Fruit fly (Drosophila melanogaster) whole organism, embryonic: ENCODE measurements around the gene CG15891.

Source experiments
- Asciz ChIP-seq: fragments of 200-800 bp; sonication (Bioruptor generic); optimal IDR thresholded peaks from 2 replicates; lab custom pipeline; 2017; ENCODE audit warnings: missing biosample characterization, mild to moderate bottlenecking, missing genetic modification characterization, missing genetic modification reagents
- Bdp1 ChIP-seq: fragments of 200-800 bp; sonication (Bioruptor generic); optimal IDR thresholded peaks from 3 replicates; lab custom pipeline; 2016; ENCODE audit warnings: missing biosample characterization, missing genetic modification characterization
- CG10274 ChIP-seq: fragments of 200-800 bp; sonication (Bioruptor generic); optimal IDR thresholded peaks from 3 replicates; lab custom pipeline; 2017; ENCODE audit warnings: missing biosample characterization, mild to moderate bottlenecking, missing genetic modification characterization
- CG11247 ChIP-seq: fragments of 200-800 bp; sonication (Bioruptor generic); IDR thresholded peaks from 2 replicates; pipeline ENCODE4 v1.3.6; 2022; ENCODE audit warnings: missing biosample characterization, missing genetic modification characterization
- CG11695 ChIP-seq: fragments of 200-800 bp; sonication (Bioruptor generic); IDR thresholded peaks from 3 replicates; pipeline ENCODE4 v1.3.6; 2022; ENCODE audit warnings: missing biosample characterization, missing genetic modification characterization
- CG12071 ChIP-seq: fragments of 200-800 bp; sonication (Bioruptor generic); optimal IDR thresholded peaks from 3 replicates; lab custom pipeline; 2018; ENCODE audit warnings: missing biosample characterization, mild to moderate bottlenecking, missing genetic modification characterization
- CG12219 ChIP-seq: fragments of 200-800 bp; sonication (Bioruptor generic); optimal IDR thresholded peaks from 3 replicates; lab custom pipeline; 2018; ENCODE audit warnings: missing biosample characterization, mild to moderate bottlenecking, missing genetic modification characterization
- CG14965 ChIP-seq: fragments of 200-800 bp; sonication (Bioruptor generic); optimal IDR thresholded peaks from 2 replicates; lab custom pipeline; 2016; ENCODE audit warnings: missing biosample characterization, missing genetic modification characterization, borderline replicate concordance
- CG15601 ChIP-seq: fragments of 200-800 bp; sonication (Bioruptor generic); optimal IDR thresholded peaks from 3 replicates; lab custom pipeline; 2019; ENCODE audit warnings: missing biosample characterization, mild to moderate bottlenecking, missing genetic modification characterization, moderate library complexity
- CG17186 ChIP-seq: fragments of 200-800 bp; sonication (Bioruptor generic); optimal IDR thresholded peaks from 3 replicates; lab custom pipeline; 2017; ENCODE audit warnings: missing biosample characterization, missing genetic modification reagents, missing genetic modification characterization
- CG1792 ChIP-seq: fragments of 200-800 bp; sonication (Bioruptor generic); optimal IDR thresholded peaks from 2 replicates; lab custom pipeline; 2016; ENCODE audit warnings: missing biosample characterization, missing genetic modification characterization
- CG31365 ChIP-seq: fragments of 200-800 bp; sonication (Bioruptor generic); optimal IDR thresholded peaks from 2 replicates; lab custom pipeline; 2018; ENCODE audit warnings: missing biosample characterization, mild to moderate bottlenecking, missing genetic modification characterization
- CG34422 ChIP-seq: fragments of 200-800 bp; sonication (Bioruptor generic); IDR thresholded peaks from 3 replicates; pipeline ENCODE4 v1.3.6; 2022; ENCODE audit warnings: missing biosample characterization, missing genetic modification characterization
- CG4360 ChIP-seq: fragments of 200-800 bp; sonication (Bioruptor generic); IDR thresholded peaks from 2 replicates; pipeline ENCODE4 v1.3.6; 2022; ENCODE audit warnings: missing biosample characterization, missing genetic modification characterization
- CG5953 ChIP-seq: fragments of 200-800 bp; sonication (Bioruptor generic); IDR thresholded peaks from 2 replicates; pipeline ENCODE4 v1.3.6; 2022; ENCODE audit warnings: missing biosample characterization, missing genetic modification characterization
- CG6272 ChIP-seq: fragments of 200-800 bp; sonication (Bioruptor generic); IDR thresholded peaks from 2 replicates; pipeline ENCODE4 v1.3.6; 2022; ENCODE audit warnings: missing biosample characterization, missing genetic modification characterization
- CG7786 ChIP-seq: fragments of 200-800 bp; sonication (Bioruptor generic); optimal IDR thresholded peaks from 2 replicates; lab custom pipeline; 2016; ENCODE audit warnings: missing biosample characterization, missing genetic modification characterization
- CG8478 ChIP-seq: fragments of >200 bp; optimal IDR thresholded peaks from 2 replicates; lab custom pipeline; 2018
- CG8924 ChIP-seq: fragments of 200-800 bp; optimal IDR thresholded peaks from 3 replicates; lab custom pipeline; 2019; ENCODE audit warnings: missing biosample characterization, mild to moderate bottlenecking, missing genetic modification characterization, moderate library complexity
- CG9797 ChIP-seq: fragments of 200-800 bp; sonication (Bioruptor generic); optimal IDR thresholded peaks from 3 replicates; lab custom pipeline; 2018; ENCODE audit warnings: missing biosample characterization, mild to moderate bottlenecking, missing genetic modification characterization
- Camta ChIP-seq: fragments of 200-800 bp; sonication (Bioruptor generic); optimal IDR thresholded peaks from 2 replicates; lab custom pipeline; 2016; ENCODE audit warnings: missing biosample characterization, missing genetic modification characterization
- CoRest ChIP-seq: fragments of 200-800 bp; sonication (Bioruptor generic); optimal IDR thresholded peaks from 3 replicates; lab custom pipeline; 2018; ENCODE audit warnings: missing biosample characterization, mild to moderate bottlenecking, missing genetic modification characterization, moderate library complexity
- Ets65A ChIP-seq: fragments of 200-800 bp; sonication (Bioruptor generic); peaks from one replicate; lab custom pipeline; 2016; ENCODE audit warnings: missing biosample characterization, missing genetic modification characterization
- Hmr ChIP-seq: fragments of 200-800 bp; sonication (Bioruptor generic); optimal IDR thresholded peaks from 3 replicates; lab custom pipeline; 2017; ENCODE audit warnings: mild to moderate bottlenecking, missing biosample characterization, missing genetic modification reagents, missing genetic modification characterization
- Hr78 ChIP-seq, 2 experiments: fragments of 200-800 bp in 1 of 2; fragments of >200 bp in 1 of 2; sonication (Bioruptor generic) in 1 of 2; optimal IDR thresholded peaks; 2 replicates each; lab custom pipeline; 2017 to 2019; ENCODE audit warnings: missing biosample characterization in 2 of 2, missing genetic modification characterization in 2 of 2, mild to moderate bottlenecking in 1 of 2, moderate library complexity in 1 of 2
- Myb ChIP-seq: fragments of 200-800 bp; sonication (Bioruptor generic); optimal IDR thresholded peaks from 2 replicates; lab custom pipeline; 2016; ENCODE audit warnings: missing biosample characterization, missing genetic modification characterization
- Pdp1 ChIP-seq, 2 experiments: fragments of 200-800 bp; sonication (Bioruptor generic); optimal IDR thresholded peaks; 3 replicates each; lab custom pipeline; 2016; ENCODE audit warnings: missing biosample characterization in 2 of 2, missing genetic modification characterization in 2 of 2, mild to moderate bottlenecking in 1 of 2, moderate library complexity in 1 of 2
- Ptx1 ChIP-seq: fragments of 200-800 bp; sonication (Bioruptor generic); IDR thresholded peaks from 2 replicates; pipeline ENCODE4 v1.3.6; 2022; ENCODE audit warnings: missing biosample characterization, missing genetic modification characterization
- Six4 ChIP-seq: fragments of 200-800 bp; sonication (Bioruptor generic); optimal IDR thresholded peaks from 2 replicates; lab custom pipeline; 2016; ENCODE audit warnings: missing biosample characterization, missing genetic modification characterization
- TFAM ChIP-seq: fragments of 200-800 bp; sonication (Bioruptor generic); optimal IDR thresholded peaks from 2 replicates; lab custom pipeline; 2017; ENCODE audit warnings: missing biosample characterization, missing genetic modification characterization, inconsistent platforms
- ab ChIP-seq: fragments of 200-800 bp; sonication (Bioruptor generic); optimal IDR thresholded peaks from 2 replicates; lab custom pipeline; 2016; ENCODE audit warnings: missing biosample characterization, missing genetic modification characterization
- bigmax ChIP-seq: fragments of 200-800 bp; sonication (Bioruptor generic); optimal IDR thresholded peaks from 2 replicates; lab custom pipeline; 2018; ENCODE audit warnings: missing biosample characterization, mild to moderate bottlenecking, missing genetic modification characterization
- br ChIP-seq: fragments of >200 bp; optimal IDR thresholded peaks from 2 replicates; lab custom pipeline; 2017
- cas ChIP-seq: fragments of 200-800 bp; sonication (Bioruptor generic); IDR thresholded peaks from 2 replicates; pipeline ENCODE4 v1.3.6; 2022; ENCODE audit warnings: missing biosample characterization, missing genetic modification characterization
- crc ChIP-seq: fragments of 200-800 bp; sonication (Bioruptor generic); optimal IDR thresholded peaks from 2 replicates; lab custom pipeline; 2016; ENCODE audit warnings: missing biosample characterization, missing genetic modification characterization
- da ChIP-seq: fragments of 200-800 bp; sonication (Bioruptor generic); optimal IDR thresholded peaks from 2 replicates; lab custom pipeline; 2016; ENCODE audit warnings: missing biosample characterization, missing genetic modification characterization
- dpn ChIP-seq, 2 experiments: fragments of 200-800 bp; sonication (Bioruptor generic); optimal IDR thresholded peaks; 3 replicates each; lab custom pipeline; 2016; ENCODE audit warnings: missing biosample characterization in 2 of 2, missing genetic modification characterization in 2 of 2
- emc ChIP-seq: fragments of 200-800 bp; sonication (Bioruptor generic); optimal IDR thresholded peaks from 2 replicates; lab custom pipeline; 2016; ENCODE audit warnings: missing biosample characterization, missing genetic modification characterization
- fd3F ChIP-seq: fragments of 200-800 bp; sonication (Bioruptor generic); optimal IDR thresholded peaks from 2 replicates; lab custom pipeline; 2018; ENCODE audit warnings: missing biosample characterization, mild to moderate bottlenecking, missing genetic modification characterization, moderate library complexity
- fu2 ChIP-seq: fragments of 200-800 bp; sonication (Bioruptor generic); optimal IDR thresholded peaks from 2 replicates; lab custom pipeline; 2016; ENCODE audit warnings: missing biosample characterization, missing genetic modification characterization
- gce ChIP-seq: fragments of 200-800 bp; sonication (Bioruptor generic); IDR thresholded peaks from 3 replicates; pipeline ENCODE4 v1.3.6; 2022; ENCODE audit warnings: missing biosample characterization, missing genetic modification characterization
- grau ChIP-seq: fragments of 200-800 bp; optimal IDR thresholded peaks from 3 replicates; lab custom pipeline; 2019; ENCODE audit warnings: missing biosample characterization, mild to moderate bottlenecking, missing genetic modification characterization, moderate library complexity
- her ChIP-seq: fragments of 200-800 bp; sonication (Bioruptor generic); optimal IDR thresholded peaks from 2 replicates; lab custom pipeline; 2016; ENCODE audit warnings: missing biosample characterization, missing genetic modification characterization
- knrl ChIP-seq: fragments of 200-800 bp; sonication (Bioruptor generic); IDR thresholded peaks from 3 replicates; pipeline ENCODE4 v1.3.6; 2022; ENCODE audit warnings: missing biosample characterization, missing genetic modification characterization; ENCODE audit not compliant: partially characterized antibody
- pzg ChIP-seq: fragments of 200-800 bp; sonication (Bioruptor generic); optimal IDR thresholded peaks from 3 replicates; lab custom pipeline; 2018; ENCODE audit warnings: missing biosample characterization, mild to moderate bottlenecking, missing genetic modification characterization, moderate library complexity
- rib ChIP-seq: fragments of 200-800 bp; sonication (Bioruptor generic); IDR thresholded peaks from 2 replicates; pipeline ENCODE4 v1.3.6; 2022; ENCODE audit warnings: missing biosample characterization, missing genetic modification characterization
- schlank ChIP-seq: fragments of 200-800 bp; sonication (Bioruptor generic); optimal IDR thresholded peaks from 2 replicates; lab custom pipeline; 2018; ENCODE audit warnings: missing biosample characterization, mild to moderate bottlenecking, missing genetic modification characterization
- seq ChIP-seq: fragments of 200-800 bp; sonication (Bioruptor generic); IDR thresholded peaks from 2 replicates; pipeline ENCODE4 v1.3.6; 2022; ENCODE audit warnings: missing biosample characterization, missing genetic modification characterization
- sisA ChIP-seq: fragments of 200-800 bp; sonication (Bioruptor generic); IDR thresholded peaks from 2 replicates; pipeline ENCODE4 v1.3.6; 2022; ENCODE audit warnings: missing biosample characterization, missing genetic modification characterization
- tap ChIP-seq: fragments of 200-800 bp; optimal IDR thresholded peaks from 3 replicates; lab custom pipeline; 2019; ENCODE audit warnings: missing biosample characterization, mild to moderate bottlenecking, missing genetic modification characterization, moderate library complexity
- tin ChIP-seq: fragments of 200-800 bp; sonication (Bioruptor generic); optimal IDR thresholded peaks from 3 replicates; lab custom pipeline; 2016; ENCODE audit warnings: missing biosample characterization, missing genetic modification characterization
- zen2 ChIP-seq: fragments of 200-800 bp; sonication (Bioruptor generic); IDR thresholded peaks from 3 replicates; pipeline ENCODE4 v1.3.6; 2022; ENCODE audit warnings: missing biosample characterization, missing genetic modification characterization; ENCODE audit not compliant: partially characterized antibody

Gene CG15891

DNA sequence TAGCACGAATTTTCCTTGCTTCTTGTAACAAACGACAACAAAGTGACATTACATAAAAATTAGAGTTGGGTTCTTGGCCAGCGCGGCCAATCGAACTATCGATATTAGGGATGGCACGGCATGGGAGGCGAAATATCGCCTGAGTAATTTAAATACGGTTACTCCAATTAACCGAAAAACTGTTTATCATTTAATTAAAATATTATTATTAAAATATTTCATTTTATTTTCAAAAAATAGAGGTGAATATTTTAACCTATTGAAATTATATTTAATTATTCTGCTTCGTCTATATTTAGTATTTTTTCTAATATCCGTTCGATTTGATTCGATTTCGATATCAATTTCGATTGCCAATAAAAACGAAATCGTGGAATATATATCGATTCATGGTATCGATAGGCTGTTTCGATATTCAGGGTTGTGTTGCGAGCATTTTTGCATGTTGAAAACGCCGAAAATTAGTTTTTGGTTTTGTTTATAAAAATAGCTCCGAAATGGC lies 39.7 kb downstream of the CG15891 start, which contains the start of the genes Rbcn-3A and Spx:
TSS of gene Rbcn-3A (minus strand) at position 74 of the 502 bp plus-strand sequence.
TSS of gene Spx (plus strand) at position 409 of the 502 bp plus-strand sequence.
- TF ChIP-seq cas (GFP tag; lab: Robert Waterston, UW) (no peak), dpn (GFP tag; optimal IDR thresholded peaks at IDR 0.05; lab: Kevin White, UChicago) (peak in 1 of 2 experiments; percentile 44), CG7786 (GFP tag; lab: Kevin White, UChicago) (no peak), Six4 (GFP tag; lab: Kevin White, UChicago) (no peak), CG9797 (GFP tag; lab: Kevin White, UChicago) (peak; percentile 43), da (GFP tag; lab: Kevin White, UChicago) (no peak), CG10274 (GFP tag; lab: Kevin White, UChicago) (no peak), CG11247 (no peak), Ets65A (GFP tag; lab: Kevin White, UChicago) (peak; percentile 9), Asciz (GFP tag; lab: Kevin White, UChicago) (no peak), Hr78 (GFP tag; optimal IDR thresholded peaks at IDR 0.05; lab: Kevin White, UChicago) (no peak), CG31365 (tag; lab: Kevin White, UChicago) (no peak), CG6272 (GFP tag; lab: Robert Waterston, UW) (0 out of 2 replicates have a peak, but pooled peaks have one; percentile 18), fu2 (GFP tag; lab: Kevin White, UChicago) (no peak), CG12071 (GFP tag; lab: Kevin White, UChicago) (no peak), Pdp1 (GFP tag; optimal IDR thresholded peaks at IDR 0.05; lab: Kevin White, UChicago) (peak in 1 of 2 experiments; percentile 90), knrl (GFP tag; lab: Robert Waterston, UW) (peak; percentile 93), Myb (GFP tag; lab: Kevin White, UChicago) (no peak), CG5953 (no peak), CG15601 (tag; lab: Kevin White, UChicago) (peak; percentile 29), sisA (GFP tag; lab: Robert Waterston, UW) (0 out of 2 replicates have a peak, but pooled peaks have one; percentile 14), grau (peak; percentile 53), CG8478 (lab: Kevin White, UChicago) (no peak), TFAM (GFP tag; lab: Kevin White, UChicago) (no peak), Hmr (GFP tag; lab: Kevin White, UChicago) (peak; percentile 27), br (no peak), gce (no peak), CG4360 (GFP tag; lab: Robert Waterston, UW) (no peak), fd3F (GFP tag; lab: Kevin White, UChicago) (peak; percentile 8), CoRest (peak; percentile 69), Bdp1 (GFP tag; lab: Kevin White, UChicago) (no peak), zen2 (GFP tag; lab: Robert Waterston, UW) (peak; percentile 64; the same call in 1 of the 3 replicates), CG1792 (GFP tag; lab: Kevin White, UChicago) (no peak), her (no peak), CG11695 (no peak), Camta (GFP tag; lab: Kevin White, UChicago) (no peak), ab (GFP tag; lab: Kevin White, UChicago) (no peak), rib (GFP tag; lab: Robert Waterston, UW) (no peak), bigmax (GFP tag; lab: Kevin White, UChicago) (no peak), CG14965 (GFP tag; lab: Kevin White, UChicago) (no peak), emc (no peak), CG34422 (peak; percentile 35; the same call in 1 of the 3 replicates), Ptx1 (GFP tag; lab: Robert Waterston, UW) (peak; percentile 47), crc (GFP tag; lab: Kevin White, UChicago) (no peak), seq (GFP tag; lab: Robert Waterston, UW) (no peak), CG12219 (GFP tag; lab: Kevin White, UChicago) (no peak), CG8924 (tag; lab: Kevin White, UChicago) (peak; percentile 52), tap (tag; lab: Kevin White, UChicago) (no peak), CG17186 (no peak), pzg (GFP tag; lab: Kevin White, UChicago) (peak; percentile 42), tin (GFP tag; lab: Kevin White, UChicago) (peak; percentile 6), schlank (tag; lab: Kevin White, UChicago) (no peak)
